Worm (Caenorhabditis elegans) whole organism, mixed stage, embryonic: ENCODE data around the gene F48G7.8.

ENCODE experiments used
- M03D4.4 ChIP-seq: sonication (generic microtip); optimal IDR thresholded peaks from 2 replicates; lab custom pipeline; 2017; ENCODE audit warnings: mild to moderate bottlenecking, missing genetic modification characterization, missing compliant biosample characterization
- blmp-1 ChIP-seq: fragments of 150-350 bp; optimal IDR thresholded peaks from 2 replicates; lab custom pipeline; 2014; ENCODE audit warnings: missing biosample characterization, missing genetic modification characterization
- ceh-39 ChIP-seq: fragments of 150-350 bp; optimal IDR thresholded peaks from 2 replicates; lab custom pipeline; 2014; ENCODE audit warnings: missing biosample characterization, missing genetic modification characterization
- ceh-43 ChIP-seq: fragments of 200-800 bp; sonication (Bioruptor generic); optimal IDR thresholded peaks from 2 replicates; lab custom pipeline; 2018; ENCODE audit warnings: mild to moderate bottlenecking, missing genetic modification characterization, moderate library complexity, missing compliant biosample characterization
- ceh-83 ChIP-seq: fragments of 200-800 bp; sonication (Bioruptor generic); optimal IDR thresholded peaks from 2 replicates; lab custom pipeline; 2018; ENCODE audit warnings: mild to moderate bottlenecking, missing genetic modification characterization, missing compliant biosample characterization
- ces-1 ChIP-seq: fragments of 150-350 bp; optimal IDR thresholded peaks from 2 replicates; lab custom pipeline; 2014; ENCODE audit warnings: missing biosample characterization, missing genetic modification reagents, missing genetic modification characterization
- cnd-1 ChIP-seq: fragments of 200-800 bp; sonication (Bioruptor generic); optimal IDR thresholded peaks from 2 replicates; lab custom pipeline; 2018; ENCODE audit warnings: mild to moderate bottlenecking, missing genetic modification characterization, missing compliant biosample characterization
- elt-1 ChIP-seq: sonication (generic microtip); optimal IDR thresholded peaks from 2 replicates; lab custom pipeline; 2017; ENCODE audit warnings: missing genetic modification characterization, mild to moderate bottlenecking, missing compliant biosample characterization, antibody characterized with exemption, moderate library complexity, borderline replicate concordance; ENCODE audit not compliant: insufficient read depth
- elt-3 ChIP-seq: fragments of 150-350 bp; optimal IDR thresholded peaks from 2 replicates; lab custom pipeline; 2014; ENCODE audit warnings: missing biosample characterization, missing genetic modification characterization
- flh-1 ChIP-seq: fragments of 200-800 bp; sonication (Bioruptor generic); optimal IDR thresholded peaks from 2 replicates; lab custom pipeline; 2018; ENCODE audit warnings: mild to moderate bottlenecking, missing genetic modification characterization, moderate library complexity, missing compliant biosample characterization
- ham-2 ChIP-seq: fragments of 200-800 bp; sonication (Bioruptor generic); optimal IDR thresholded peaks from 2 replicates; lab custom pipeline; 2018; ENCODE audit warnings: mild to moderate bottlenecking, missing genetic modification characterization, missing compliant biosample characterization
- hlh-1 ChIP-seq: fragments of 150-350 bp; optimal IDR thresholded peaks from 2 replicates; lab custom pipeline; 2014; ENCODE audit warnings: missing biosample characterization, missing genetic modification reagents, missing genetic modification characterization
- lin-13 ChIP-seq: fragments of 150-350 bp; optimal IDR thresholded peaks from 2 replicates; lab custom pipeline; 2014; ENCODE audit warnings: missing biosample characterization, missing genetic modification characterization
- lin-32 ChIP-seq: fragments of 200-800 bp; sonication (Bioruptor generic); optimal IDR thresholded peaks from 2 replicates; lab custom pipeline; 2018; ENCODE audit warnings: mild to moderate bottlenecking, missing genetic modification characterization, missing compliant biosample characterization
- lsy-2 ChIP-seq: fragments of 150-350 bp; optimal IDR thresholded peaks from 2 replicates; lab custom pipeline; 2014; ENCODE audit warnings: missing biosample characterization, missing genetic modification characterization
- mab-5 ChIP-seq: fragments of 150-350 bp; optimal IDR thresholded peaks from 2 replicates; lab custom pipeline; 2014; ENCODE audit warnings: missing biosample characterization, missing genetic modification characterization
- mep-1 ChIP-seq: fragments of 150-350 bp; optimal IDR thresholded peaks from 2 replicates; lab custom pipeline; 2017; ENCODE audit warnings: missing biosample characterization, missing genetic modification reagents, missing genetic modification characterization, inconsistent platforms
- mls-2 ChIP-seq: sonication (generic microtip); optimal IDR thresholded peaks from 2 replicates; lab custom pipeline; 2016; ENCODE audit warnings: mild to moderate bottlenecking, missing genetic modification characterization, moderate library complexity, missing compliant biosample characterization
- nhr-12 ChIP-seq: fragments of 150-350 bp; optimal IDR thresholded peaks from 2 replicates; lab custom pipeline; 2014; ENCODE audit warnings: missing biosample characterization, missing genetic modification characterization
- nhr-2 ChIP-seq: fragments of 150-350 bp; optimal IDR thresholded peaks from 2 replicates; lab custom pipeline; 2014; ENCODE audit warnings: missing biosample characterization, missing genetic modification characterization
- nhr-237 ChIP-seq: fragments of 150-350 bp; optimal IDR thresholded peaks from 2 replicates; lab custom pipeline; 2014; ENCODE audit warnings: missing biosample characterization, missing genetic modification characterization
- nhr-76 ChIP-seq: sonication (generic microtip); optimal IDR thresholded peaks from 2 replicates; lab custom pipeline; 2017; ENCODE audit warnings: missing biosample characterization, missing genetic modification characterization
- pha-4 ChIP-seq: fragments of 150-350 bp; optimal IDR thresholded peaks from 2 replicates; lab custom pipeline; 2018; ENCODE audit warnings: missing biosample characterization, missing genetic modification reagents, missing genetic modification characterization
- sem-2 ChIP-seq: fragments of 200-800 bp; sonication (Bioruptor generic); optimal IDR thresholded peaks from 2 replicates; lab custom pipeline; 2018; ENCODE audit warnings: mild to moderate bottlenecking, missing genetic modification characterization, missing compliant biosample characterization
- snpc-4 ChIP-seq: fragments of 150-350 bp; optimal IDR thresholded peaks from 2 replicates; lab custom pipeline; 2014; ENCODE audit warnings: missing biosample characterization, missing genetic modification characterization
- sptf-1 ChIP-seq: sonication (generic microtip); optimal IDR thresholded peaks from 2 replicates; lab custom pipeline; 2017; ENCODE audit warnings: mild to moderate bottlenecking, missing genetic modification characterization, moderate library complexity, missing compliant biosample characterization
- tbx-8 ChIP-seq: fragments of 200-800 bp; sonication (Bioruptor generic); optimal IDR thresholded peaks from 2 replicates; lab custom pipeline; 2018; ENCODE audit warnings: mild to moderate bottlenecking, missing genetic modification characterization, moderate library complexity, missing compliant biosample characterization
- unc-120 ChIP-seq: sonication (generic microtip); optimal IDR thresholded peaks from 2 replicates; lab custom pipeline; 2017; ENCODE audit warnings: missing genetic modification characterization, missing compliant biosample characterization; ENCODE audit not compliant: poor library complexity, severe bottlenecking
- unc-62 ChIP-seq: fragments of 150-350 bp; optimal IDR thresholded peaks from 2 replicates; lab custom pipeline; 2014; ENCODE audit warnings: missing biosample characterization, missing genetic modification reagents, missing genetic modification characterization
- zip-8 ChIP-seq: fragments of 150-350 bp; optimal IDR thresholded peaks from 2 replicates; lab custom pipeline; 2014; ENCODE audit warnings: missing biosample characterization, missing genetic modification characterization
- ztf-11 ChIP-seq: fragments of 150-350 bp; optimal IDR thresholded peaks from 2 replicates; lab custom pipeline; 2014; ENCODE audit warnings: missing biosample characterization, missing genetic modification characterization

Gene F48G7.8

ce11 chrV:615275-615674, 12.2 kb downstream of the F48G7.8 start, which contains the start of gene F48G7.13:
Gene F48G7.13, plus strand, starts transcription at chrV:615575.
- TF ChIP-seq unc-120 = no peak
- TF ChIP-seq nhr-2 (tag; lab: Kevin White, UChicago) = no peak
- TF ChIP-seq ces-1 (GFP tag; lab: Kevin White, UChicago) = no peak
- TF ChIP-seq lsy-2 (tag; lab: Kevin White, UChicago) = no peak
- TF ChIP-seq sptf-1 (tag; lab: Kevin White, UChicago) = no peak
- TF ChIP-seq cnd-1 = no peak
- TF ChIP-seq elt-3 = no peak
- no peak for TF ChIP-seq flh-1 (GFP tag; lab: Kevin White, UChicago)
- TF ChIP-seq nhr-237 (tag; lab: Kevin White, UChicago) = no peak
- no peak for TF ChIP-seq nhr-76 (tag; lab: Kevin White, UChicago)
- no peak for TF ChIP-seq tbx-8 (GFP tag; lab: Kevin White, UChicago)
- no peak for TF ChIP-seq M03D4.4
- no peak for TF ChIP-seq ceh-83 (GFP tag; lab: Kevin White, UChicago)
- TF ChIP-seq unc-62 (GFP tag; lab: Kevin White, UChicago) = no peak

ce11 chrV:610217-610616, 17.3 kb downstream of the F48G7.8 start, which contains the start of gene nhr-90:
Gene nhr-90, plus strand, starts transcription at chrV:610512.
- TF ChIP-seq elt-3 (no peak), nhr-12 (tag; lab: Kevin White, UChicago) (no peak), tbx-8 (GFP tag; lab: Kevin White, UChicago) (no peak), lin-13 (tag; lab: Kevin White, UChicago) (no peak), cnd-1 (no peak), M03D4.4 (no peak), mls-2 (tag; lab: Kevin White, UChicago) (no peak), mab-5 (tag; lab: Kevin White, UChicago) (no peak), elt-1 (tag; lab: Kevin White, UChicago) (no peak), zip-8 (tag; lab: Kevin White, UChicago) (no peak), pha-4 (tag; lab: Kevin White, UChicago) (no peak), flh-1 (GFP tag; lab: Kevin White, UChicago) (no peak), ceh-83 (GFP tag; lab: Kevin White, UChicago) (no peak), nhr-76 (tag; lab: Kevin White, UChicago) (no peak), sptf-1 (tag; lab: Kevin White, UChicago) (no peak), hlh-1 (tag; lab: Kevin White, UChicago) (no peak), ztf-11 (tag; lab: Kevin White, UChicago) (no peak)
- TF ChIP-seq, all 35 proteins: peak for 0

DNA sequence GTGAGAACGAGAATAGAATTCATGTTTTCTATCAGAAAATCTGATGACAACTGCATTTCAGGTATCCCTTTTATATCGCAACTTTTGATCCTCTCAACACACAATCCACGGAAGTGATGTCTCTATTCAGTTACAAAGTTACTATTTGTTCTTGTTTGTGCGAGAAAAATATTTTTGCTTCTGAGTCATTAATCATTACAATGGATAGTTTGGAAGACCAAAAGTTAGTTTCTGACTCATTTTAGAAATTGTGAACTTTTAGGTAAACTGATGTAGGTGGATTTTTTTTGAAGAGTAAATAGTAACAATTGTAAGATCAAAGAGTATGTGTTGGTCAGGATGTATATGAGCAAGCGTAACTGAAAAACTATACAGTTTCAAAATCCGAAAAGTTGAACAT, 17.8 kb downstream of the F48G7.8 start, which contains the start of gene srlf-36:
Gene srlf-36 (minus strand): TSS at position 101 of the 400 bp plus-strand sequence.
- TF ChIP-seq M03D4.4 (no peak), ham-2 (GFP tag; lab: Kevin White, UChicago) (no peak), unc-62 (GFP tag; lab: Kevin White, UChicago) (no peak), lin-13 (tag; lab: Kevin White, UChicago) (no peak), sem-2 (no peak), blmp-1 (no peak), pha-4 (tag; lab: Kevin White, UChicago) (no peak), mep-1 (tag; lab: Kevin White, UChicago) (no peak), nhr-76 (tag; lab: Kevin White, UChicago) (no peak)
- TF ChIP-seq, all 35 proteins: peak for 0

DNA sequence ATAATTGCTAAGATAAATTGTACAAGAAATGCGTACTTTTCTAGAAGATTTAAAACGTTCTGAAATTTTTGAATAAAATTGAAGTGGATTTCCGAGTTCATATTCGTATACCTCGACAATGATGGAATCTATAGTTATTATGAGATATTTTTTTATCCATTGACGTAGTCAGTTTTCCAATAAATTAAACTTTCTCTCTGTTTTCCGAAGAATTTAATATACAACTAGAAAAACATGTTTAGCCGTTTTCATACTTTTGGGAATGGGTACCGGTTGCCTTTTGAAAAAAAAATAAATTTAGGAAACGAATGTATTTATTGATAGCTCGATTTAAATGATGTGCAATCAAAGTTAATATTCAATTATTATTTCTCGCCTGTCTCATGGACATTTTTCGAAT, 18.6 kb downstream of the F48G7.8 start, which contains the start of gene srw-109:
Gene srw-109 (minus strand): TSS at position 101 of the 400 bp plus-strand sequence.
- TF ChIP-seq lin-32 (GFP tag; lab: Kevin White, UChicago) = no peak
- TF ChIP-seq flh-1 (GFP tag; lab: Kevin White, UChicago) = no peak
- TF ChIP-seq ztf-11 (tag; lab: Kevin White, UChicago) = no peak
- no peak for TF ChIP-seq ceh-39 (tag; lab: Kevin White, UChicago)
- TF ChIP-seq pha-4 (tag; lab: Kevin White, UChicago) = no peak
- no peak for TF ChIP-seq elt-3
- TF ChIP-seq hlh-1 (tag; lab: Kevin White, UChicago) = no peak

- no peak for TF ChIP-seq ceh-83 (GFP tag; lab: Kevin White, UChicago)
- TF ChIP-seq nhr-2 (tag; lab: Kevin White, UChicago) = no peak
- no peak for TF ChIP-seq nhr-12 (tag; lab: Kevin White, UChicago)
- TF ChIP-seq mep-1 (tag; lab: Kevin White, UChicago) = no peak
- TF ChIP-seq lin-32 (GFP tag; lab: Kevin White, UChicago) = no peak
- no peak for TF ChIP-seq blmp-1
- TF ChIP-seq lin-13 (tag; lab: Kevin White, UChicago) = no peak
- TF ChIP-seq pha-4 (tag; lab: Kevin White, UChicago) = no peak
- TF ChIP-seq snpc-4 (tag; lab: Kevin White, UChicago) = no peak
- no peak for TF ChIP-seq mab-5 (tag; lab: Kevin White, UChicago)
- no peak for TF ChIP-seq nhr-237 (tag; lab: Kevin White, UChicago)
- no peak for TF ChIP-seq cnd-1
- no peak for TF ChIP-seq hlh-1 (tag; lab: Kevin White, UChicago)
- TF ChIP-seq mls-2 (tag; lab: Kevin White, UChicago) = no peak
- TF ChIP-seq unc-120 = no peak
- TF ChIP-seq sptf-1 (tag; lab: Kevin White, UChicago) = no peak
- no peak for TF ChIP-seq ceh-43 (GFP tag; lab: Kevin White, UChicago)
- no peak for TF ChIP-seq sem-2
Measured at ce11 chrV:604105-604504, 23.4 kb downstream of the F48G7.8 start, which contains the start of gene srlf-37. Gene srlf-37, minus strand, starts transcription at chrV:604205.
